Fruit fly (Drosophila melanogaster): ENCODE measurements around the gene hth.

The hth gene

DNA sequence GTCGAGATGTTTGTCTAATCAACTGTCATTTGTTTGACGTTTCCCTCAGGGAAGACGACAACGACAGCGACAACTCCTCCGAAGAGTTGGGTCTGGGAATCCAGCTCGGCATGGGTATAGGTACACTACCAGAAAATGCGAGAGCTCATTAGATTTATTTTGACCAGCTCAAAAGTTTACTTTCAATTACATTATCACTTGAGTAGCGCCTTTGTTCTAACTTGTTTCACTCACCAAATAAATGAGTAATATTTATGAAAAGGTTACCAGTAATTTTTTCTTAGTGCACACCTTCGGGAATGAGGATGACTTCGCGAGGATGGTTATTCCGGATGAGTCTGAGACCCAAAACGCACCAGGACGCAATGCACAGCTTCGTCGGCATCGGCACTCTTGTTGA lies 145.2 kb downstream of the hth start (continued):
- TF ChIP-seq btn (GFP tag; optimal IDR thresholded peaks at IDR 0.05) = peak; percentile 20
- peak; percentile 50 for TF ChIP-seq CG8388 (GFP tag; optimal IDR thresholded peaks at IDR 0.05)
- TF ChIP-seq CG18619 (GFP tag; optimal IDR thresholded peaks at IDR 0.05) = peak; percentile 37
- peak; percentile 69 for TF ChIP-seq Xbp1 (GFP tag; optimal IDR thresholded peaks at IDR 0.05)
- TF ChIP-seq H2.0 (GFP tag; IDR thresholded peaks at IDR 0.05) = peak; percentile 38; the same call in 1 of the 2 replicates
- TF ChIP-seq CG6689 (GFP tag; IDR thresholded peaks at IDR 0.05) = peak; percentile 40
- no peak for TF ChIP-seq CG3163 (GFP tag; optimal IDR thresholded peaks at IDR 0.05)
- TF ChIP-seq CG12071 (GFP tag; optimal IDR thresholded peaks at IDR 0.05) = peak; percentile 29
- no peak for TF ChIP-seq CG7987 (GFP tag; optimal IDR thresholded peaks at IDR 0.05)
- TF ChIP-seq gcm (GFP tag; optimal IDR thresholded peaks at IDR 0.05) = peak; percentile 28
- 0 out of 2 replicates have a peak, but pooled peaks have one; percentile 13 for TF ChIP-seq CG9932 (GFP tag; IDR thresholded peaks at IDR 0.05)
- TF ChIP-seq CG1024 (GFP tag; IDR thresholded peaks at IDR 0.05) = 0 out of 2 replicates have a peak, but pooled peaks have one; percentile 37
- peak; percentile 61; the same call in 1 of the 2 replicates for TF ChIP-seq sisA (GFP tag; IDR thresholded peaks at IDR 0.05)
- peak; percentile 21 for TF ChIP-seq salm (tag; optimal IDR thresholded peaks at IDR 0.05)
- TF ChIP-seq gsb-n (tag; optimal IDR thresholded peaks at IDR 0.05) = peak; percentile 57
- TF ChIP-seq lab (GFP tag; optimal IDR thresholded peaks at IDR 0.05) = peak; percentile 62
- no peak for TF ChIP-seq BEAF-32 (GFP tag; optimal IDR thresholded peaks at IDR 0.05)
- TF ChIP-seq CG17385 (GFP tag; optimal IDR thresholded peaks at IDR 0.05) = peak; percentile 49
- TF ChIP-seq tio (GFP tag; optimal IDR thresholded peaks at IDR 0.05) = peak; percentile 41
- peak; percentile 63 for TF ChIP-seq CG10366 (GFP tag; IDR thresholded peaks at IDR 0.05)
- peak; percentile 32 for TF ChIP-seq CG8089 (GFP tag; optimal IDR thresholded peaks at IDR 0.05)
- TF ChIP-seq CG13123 (GFP tag; optimal IDR thresholded peaks at IDR 0.05) = peak; percentile 13
- TF ChIP-seq schlank (tag; optimal IDR thresholded peaks at IDR 0.05) = peak; percentile 16
- TF ChIP-seq pfk (GFP tag; optimal IDR thresholded peaks at IDR 0.05) = no peak
- TF ChIP-seq CG33213 (GFP tag; optimal IDR thresholded peaks at IDR 0.05) = peak; percentile 68
- TF ChIP-seq lola (GFP tag; optimal IDR thresholded peaks at IDR 0.05) = peak in 1 of 3 experiments; percentile 57
- TF ChIP-seq CG5953 (GFP tag; IDR thresholded peaks at IDR 0.05) = peak; percentile 40; the same call in 1 of the 2 replicates
- no peak for TF ChIP-seq Bgb (GFP tag; IDR thresholded peaks at IDR 0.05; ENCODE audit: partially characterized antibody)
- peak; percentile 42; the same call in 1 of the 2 replicates for TF ChIP-seq ranshi (GFP tag; IDR thresholded peaks at IDR 0.05)
- TF ChIP-seq hth (optimal IDR thresholded peaks at IDR 0.05) = no peak
- no peak for TF ChIP-seq chm (GFP tag; IDR thresholded peaks at IDR 0.05)
- TF ChIP-seq CG7786 (GFP tag; optimal IDR thresholded peaks at IDR 0.05) = peak; percentile 51
- peak; percentile 44 for TF ChIP-seq CG15601 (tag; optimal IDR thresholded peaks at IDR 0.05)
- peak; percentile 49 for TF ChIP-seq CG18262 (tag; optimal IDR thresholded peaks at IDR 0.05)
- TF ChIP-seq Nf-YA (GFP tag; IDR thresholded peaks at IDR 0.05) = peak; percentile 22; the same call in 1 of the 2 replicates
- TF ChIP-seq nau (GFP tag; optimal IDR thresholded peaks at IDR 0.05) = peak; percentile 7
- no peak for TF ChIP-seq CG10274 (GFP tag; optimal IDR thresholded peaks at IDR 0.05)
- peak; percentile 75 for TF ChIP-seq CG17359 (tag; optimal IDR thresholded peaks at IDR 0.05)
- TF ChIP-seq CG10654 (GFP tag; optimal IDR thresholded peaks at IDR 0.05) = peak; percentile 43
- peak; percentile 47 for TF ChIP-seq Sox100B (GFP tag; optimal IDR thresholded peaks at IDR 0.05)
- no peak for TF ChIP-seq crol (GFP tag; IDR thresholded peaks at IDR 0.05)
- peak; percentile 47 for TF ChIP-seq CG16815 (GFP tag; optimal IDR thresholded peaks at IDR 0.05)
- peak; percentile 72; the same call in 1 of the 3 replicates for TF ChIP-seq ci (GFP tag; IDR thresholded peaks at IDR 0.05)
- TF ChIP-seq Hsf (GFP tag; optimal IDR thresholded peaks at IDR 0.05) = peak; percentile 58
- TF ChIP-seq jing (GFP tag; optimal IDR thresholded peaks at IDR 0.05) = peak; percentile 51
- TF ChIP-seq Bdp1 (GFP tag; optimal IDR thresholded peaks at IDR 0.05) = peak; percentile 23
- TF ChIP-seq Atf6 (GFP tag; IDR thresholded peaks at IDR 0.05) = 0 out of 2 replicates have a peak, but pooled peaks have one; percentile 13
- peak; percentile 18 for TF ChIP-seq CTCF (GFP tag; optimal IDR thresholded peaks at IDR 0.05)
- TF ChIP-seq TFAM (GFP tag; optimal IDR thresholded peaks at IDR 0.05) = no peak
- TF ChIP-seq PHDP (tag; optimal IDR thresholded peaks at IDR 0.05) = peak; percentile 68
- TF ChIP-seq MBD-R2 (GFP tag; IDR thresholded peaks at IDR 0.05) = no peak; the same call in 1 of the 2 replicates

All from whole organism, embryonic.